Worm (Caenorhabditis elegans) whole organism, young adult: ENCODE measurements around the gene hot-6.

Experiments used
- B0261.1 ChIP-seq: sonication (generic microtip); optimal IDR thresholded peaks from 2 replicates; lab custom pipeline; 2016; ENCODE audit warnings: mild to moderate bottlenecking, missing genetic modification characterization, moderate library complexity, missing compliant biosample characterization
- C17E4.6 ChIP-seq: fragments of 200-800 bp; sonication (Bioruptor generic); IDR thresholded peaks from 2 replicates; pipeline ENCODE4 v1.3.6; 2022; ENCODE audit warnings: missing genetic modification reagents, missing genetic modification characterization, missing compliant biosample characterization
- F57A8.1 ChIP-seq: fragments of 200-800 bp; sonication (Bioruptor generic); optimal IDR thresholded peaks from 2 replicates; lab custom pipeline; 2018; ENCODE audit warnings: mild to moderate bottlenecking, missing genetic modification characterization, moderate library complexity, missing compliant biosample characterization
- K12H6.12 ChIP-seq: fragments of 200-800 bp; sonication (Bioruptor generic); optimal IDR thresholded peaks from 2 replicates; lab custom pipeline; 2018; ENCODE audit warnings: mild to moderate bottlenecking, missing genetic modification characterization, missing compliant biosample characterization
- T26A5.8 ChIP-seq: sonication (generic microtip); optimal IDR thresholded peaks from 2 replicates; lab custom pipeline; 2016; ENCODE audit warnings: missing genetic modification characterization, missing compliant biosample characterization
- Y53F4B.3 ChIP-seq: fragments of 200-800 bp; sonication (Bioruptor generic); IDR thresholded peaks from 2 replicates; pipeline ENCODE4 v1.3.6; 2022; ENCODE audit warnings: missing genetic modification reagents, missing genetic modification characterization, missing compliant biosample characterization
- Y79H2A.3 ChIP-seq: fragments of 200-800 bp; sonication (Bioruptor generic); conservative IDR thresholded peaks from 2 replicates; pipeline ENCODE4 v1.3.6; 2022; ENCODE audit warnings: missing genetic modification reagents, missing genetic modification characterization, missing compliant biosample characterization
- ZK185.1 ChIP-seq: sonication (generic microtip); optimal IDR thresholded peaks from 2 replicates; lab custom pipeline; 2016; ENCODE audit warnings: mild to moderate bottlenecking, missing genetic modification characterization, missing compliant biosample characterization; ENCODE audit not compliant: poor library complexity, severe bottlenecking
- ama-1 ChIP-seq, 3 experiments: fragments of 150-350 bp in 1 of 3; sonication (generic microtip) in 2 of 3; optimal IDR thresholded peaks; 2 replicates each; lab custom pipeline; 2014 to 2018; ENCODE audit warnings: missing biosample characterization in 2 of 3, missing genetic modification characterization in 2 of 3, missing genetic modification reagents in 2 of 3
- attf-3 ChIP-seq: fragments of 200-800 bp; sonication (Bioruptor generic); conservative IDR thresholded peaks from 2 replicates; pipeline ENCODE4 v1.3.6; 2022; ENCODE audit warnings: missing genetic modification reagents, missing genetic modification characterization, missing compliant biosample characterization
- attf-6 ChIP-seq: fragments of 200-800 bp; sonication (Bioruptor generic); IDR thresholded peaks from 2 replicates; pipeline ENCODE4 v1.3.6; 2022; ENCODE audit warnings: missing genetic modification reagents, missing genetic modification characterization, missing compliant biosample characterization
- bed-2 ChIP-seq: fragments of 200-800 bp; sonication (Bioruptor generic); IDR thresholded peaks from 2 replicates; pipeline ENCODE4 v1.3.6; 2022; ENCODE audit warnings: missing genetic modification reagents, missing genetic modification characterization, missing compliant biosample characterization
- cebp-1 ChIP-seq, 2 experiments: fragments of 200-800 bp in 1 of 2; sonication (Bioruptor generic) in 1 of 2; sonication (generic microtip) in 1 of 2; IDR thresholded peaks in 1 of 2; optimal IDR thresholded peaks in 1 of 2; 2 replicates each; pipeline versions ENCODE4 v1.3.6 to Lab custom; 2017 to 2022; ENCODE audit warnings: missing compliant biosample characterization in 2 of 2, missing genetic modification characterization in 2 of 2, mild to moderate bottlenecking in 1 of 2, missing genetic modification reagents in 1 of 2, moderate library complexity in 1 of 2
- ceh-27 ChIP-seq: fragments of 200-800 bp; sonication (Bioruptor generic); optimal IDR thresholded peaks from 2 replicates; lab custom pipeline; 2018; ENCODE audit warnings: mild to moderate bottlenecking, missing genetic modification characterization, moderate library complexity, missing compliant biosample characterization
- ceh-40 ChIP-seq: fragments of 200-800 bp; sonication (Bioruptor generic); IDR thresholded peaks from 2 replicates; pipeline ENCODE4 v1.3.6; 2022; ENCODE audit warnings: missing genetic modification characterization, missing compliant biosample characterization
- ceh-91 ChIP-seq: fragments of 200-800 bp; sonication (Bioruptor generic); IDR thresholded peaks from 2 replicates; pipeline ENCODE4 v1.3.6; 2022; ENCODE audit warnings: missing genetic modification reagents, missing genetic modification characterization, missing compliant biosample characterization
- chd-7 ChIP-seq: sonication (generic microtip); optimal IDR thresholded peaks from 2 replicates; lab custom pipeline; 2016; ENCODE audit warnings: mild to moderate bottlenecking, missing genetic modification characterization, moderate library complexity, missing compliant biosample characterization
- efl-1 ChIP-seq: fragments of 150-350 bp; optimal IDR thresholded peaks from 2 replicates; lab custom pipeline; 2014; ENCODE audit warnings: missing biosample characterization, missing genetic modification reagents, missing genetic modification characterization
- hmg-20 ChIP-seq: fragments of 200-800 bp; sonication (Bioruptor generic); IDR thresholded peaks from 2 replicates; pipeline ENCODE4 v1.3.6; 2022; ENCODE audit warnings: missing genetic modification reagents, missing genetic modification characterization, missing compliant biosample characterization
- let-607 ChIP-seq, 2 experiments: fragments of 200-800 bp in 1 of 2; sonication (Bioruptor generic) in 1 of 2; sonication (generic microtip) in 1 of 2; optimal IDR thresholded peaks; 2 replicates each; lab custom pipeline; 2016 to 2018; ENCODE audit warnings: mild to moderate bottlenecking in 2 of 2, missing compliant biosample characterization in 2 of 2, missing genetic modification characterization in 2 of 2, moderate library complexity in 2 of 2, missing genotype in 1 of 2
- lin-35 ChIP-seq, 3 experiments: fragments of 150-350 bp in 2 of 3; sonication (generic microtip) in 1 of 3; optimal IDR thresholded peaks; 2 replicates each; lab custom pipeline; 2014 to 2018; ENCODE audit warnings: missing biosample characterization in 3 of 3, missing genetic modification characterization in 3 of 3, missing genetic modification reagents in 3 of 3
- lin-40 ChIP-seq: sonication (generic microtip); optimal IDR thresholded peaks from 2 replicates; lab custom pipeline; 2016; ENCODE audit warnings: missing genetic modification characterization, mild to moderate bottlenecking, missing compliant biosample characterization, missing genotype, missing genetic modification reagents
- lin-54 ChIP-seq: fragments of 200-800 bp; sonication (Bioruptor generic); optimal IDR thresholded peaks from 2 replicates; lab custom pipeline; 2018; ENCODE audit warnings: mild to moderate bottlenecking, missing genetic modification characterization, missing compliant biosample characterization
- lir-1 ChIP-seq: fragments of 200-800 bp; sonication (Bioruptor generic); conservative IDR thresholded peaks from 2 replicates; pipeline ENCODE4 v1.3.6; 2022; ENCODE audit warnings: missing genetic modification reagents, missing genetic modification characterization, missing compliant biosample characterization
- lsy-27 ChIP-seq: sonication (generic microtip); optimal IDR thresholded peaks from 2 replicates; lab custom pipeline; 2017; ENCODE audit warnings: missing genetic modification characterization, mild to moderate bottlenecking, missing compliant biosample characterization, antibody characterized with exemption, missing genotype, borderline replicate concordance; ENCODE audit not compliant: insufficient read depth
- madf-3 ChIP-seq: fragments of 200-800 bp; sonication (Bioruptor generic); IDR thresholded peaks from 2 replicates; pipeline ENCODE4 v1.3.6; 2022; ENCODE audit warnings: missing genetic modification reagents, missing genetic modification characterization, missing compliant biosample characterization
- madf-8 ChIP-seq: fragments of 200-800 bp; sonication (Bioruptor generic); conservative IDR thresholded peaks from 2 replicates; pipeline ENCODE4 v1.3.6; 2022; ENCODE audit warnings: missing genetic modification reagents, missing genetic modification characterization, missing compliant biosample characterization
- mel-28 ChIP-seq: sonication (generic microtip); optimal IDR thresholded peaks from 2 replicates; lab custom pipeline; 2016; ENCODE audit warnings: borderline replicate concordance, mild to moderate bottlenecking, missing genetic modification characterization, missing compliant biosample characterization
- mxl-1 ChIP-seq: sonication (generic microtip); optimal IDR thresholded peaks from 2 replicates; lab custom pipeline; 2016; ENCODE audit warnings: missing genetic modification characterization, missing compliant biosample characterization
- nfyb-1 ChIP-seq: fragments of 200-800 bp; sonication (Bioruptor generic); IDR thresholded peaks from 2 replicates; pipeline ENCODE4 v1.3.6; 2022; ENCODE audit warnings: missing genetic modification reagents, missing genetic modification characterization, missing compliant biosample characterization
- nhr-120 ChIP-seq: fragments of 200-800 bp; sonication (Bioruptor generic); IDR thresholded peaks from 2 replicates; pipeline ENCODE4 v1.3.6; 2022; ENCODE audit warnings: missing genetic modification characterization, missing compliant biosample characterization
- rcor-1 ChIP-seq: fragments of 200-800 bp; sonication (Bioruptor generic); IDR thresholded peaks from 2 replicates; pipeline ENCODE4 v1.3.6; 2022; ENCODE audit warnings: missing genetic modification reagents, missing genetic modification characterization, missing compliant biosample characterization
- sdz-38 ChIP-seq: sonication (generic microtip); optimal IDR thresholded peaks from 2 replicates; lab custom pipeline; 2016; ENCODE audit warnings: missing genotype, missing genetic modification characterization, missing compliant biosample characterization
- sea-2 ChIP-seq: fragments of 200-800 bp; sonication (Bioruptor generic); IDR thresholded peaks from 2 replicates; pipeline ENCODE4 v1.3.6; 2022; ENCODE audit warnings: missing genetic modification characterization, missing compliant biosample characterization
- snpc-1.1 ChIP-seq: sonication (generic microtip); optimal IDR thresholded peaks from 2 replicates; lab custom pipeline; 2017; ENCODE audit warnings: missing genetic modification characterization, mild to moderate bottlenecking, missing compliant biosample characterization, antibody characterized with exemption, moderate library complexity, missing genotype, missing genetic modification reagents; ENCODE audit not compliant: insufficient read depth
- unc-130 ChIP-seq: sonication (generic microtip); optimal IDR thresholded peaks from 2 replicates; lab custom pipeline; 2016; ENCODE audit warnings: missing genetic modification reagents, missing genetic modification characterization, missing compliant biosample characterization
- ztf-26 ChIP-seq: sonication (generic microtip); optimal IDR thresholded peaks from 2 replicates; lab custom pipeline; 2017; ENCODE audit warnings: missing genetic modification characterization, missing compliant biosample characterization
- ztf-28 ChIP-seq: fragments of 200-800 bp; sonication (Bioruptor generic); IDR thresholded peaks from 2 replicates; pipeline ENCODE4 v1.3.6; 2022; ENCODE audit warnings: missing genetic modification reagents, missing genetic modification characterization, missing compliant biosample characterization

hot-6 gene

ce11 chrV:11039379-11039954 lies 16.7 kb upstream of the hot-6 start, which contains the start of gene pak-2 (continued):
- TF ChIP-seq let-607 (tag; optimal IDR thresholded peaks at IDR 0.05; lab: Kevin White, UChicago) (peak in 1 of 2 experiments; percentile 3), F57A8.1 (GFP tag; lab: Kevin White, UChicago) (no peak), efl-1 (GFP tag; lab: Kevin White, UChicago) (peak; percentile 12), B0261.1 (tag; lab: Kevin White, UChicago) (peak; percentile 1), sdz-38 (no peak), T26A5.8 (tag; lab: Kevin White, UChicago) (no peak), madf-3 (GFP tag; lab: Robert Waterston, UW) (no peak), attf-3 (peak; percentile 51; the same call in 1 of the 2 replicates)

DNA sequence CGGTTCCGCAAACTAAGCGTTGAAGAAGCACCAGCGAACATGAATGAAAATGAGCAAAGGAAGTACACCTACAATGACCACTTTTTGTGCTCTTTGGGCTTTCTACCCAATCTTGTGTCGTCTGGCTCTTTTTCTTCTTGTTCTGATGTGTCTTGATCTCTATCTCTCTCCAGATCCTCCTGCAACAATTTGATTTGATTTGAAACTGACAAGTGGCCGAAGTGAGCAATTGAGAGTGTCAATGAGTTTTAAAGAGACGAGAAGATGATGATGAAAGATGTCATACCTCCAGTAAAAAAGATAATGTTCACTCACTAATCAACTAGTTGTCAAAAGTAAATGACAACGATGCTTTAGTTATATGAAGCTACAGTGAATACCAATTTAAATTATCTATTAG lies 12.0 kb upstream of the hot-6 start, which contains the start of gene pptr-2:
TSS of gene pptr-2 (minus strand) at position 184 of the 400 bp plus-strand sequence.
- TF ChIP-seq madf-3 (GFP tag; lab: Robert Waterston, UW), result no peak

DNA sequence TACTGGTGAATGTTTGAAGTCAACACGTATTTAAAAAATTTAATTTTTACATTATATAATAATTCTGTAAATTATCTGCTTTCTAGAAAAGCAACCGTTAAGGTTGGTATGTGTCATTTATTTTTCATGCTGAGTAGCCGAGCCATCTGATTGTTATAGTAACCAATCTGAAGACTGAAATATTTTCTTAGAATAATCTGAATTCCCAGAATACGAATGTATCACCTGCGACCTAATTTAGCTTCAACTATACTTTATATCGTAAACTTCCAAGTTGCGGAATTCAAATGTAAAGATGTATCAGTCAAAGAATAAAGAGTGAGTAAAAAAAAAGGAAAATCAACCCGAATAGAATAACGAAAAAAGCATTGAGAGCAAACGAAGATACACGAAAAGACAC lies 10.5 kb upstream of the hot-6 start:
- TF ChIP-seq bed-2 (GFP tag; lab: Robert Waterston, UW) (no peak), efl-1 (GFP tag; lab: Kevin White, UChicago) (no peak), chd-7 (tag; lab: Kevin White, UChicago) (no peak), rcor-1 (no peak), madf-8 (no peak), lin-35 (GFP tag; optimal IDR thresholded peaks at IDR 0.05; lab: Kevin White, UChicago) (no peak), attf-6 (GFP tag; lab: Robert Waterston, UW) (no peak), Y79H2A.3 (GFP tag; lab: Robert Waterston, UW) (no peak), nfyb-1 (GFP tag; lab: Robert Waterston, UW) (no peak), ztf-26 (no peak), ZK185.1 (tag; lab: Kevin White, UChicago) (no peak), nhr-120 (GFP tag; lab: Robert Waterston, UW) (no peak), snpc-1.1 (tag; lab: Kevin White, UChicago) (no peak), sea-2 (GFP tag; lab: Robert Waterston, UW) (no peak), mel-28 (tag; lab: Kevin White, UChicago) (no peak), mxl-1 (tag; lab: Kevin White, UChicago) (no peak), ceh-91 (GFP tag; lab: Robert Waterston, UW) (no peak)
- TF ChIP-seq, all 124 proteins: peak for 0

ce11 chrV:11030675-11031074 lies 7.9 kb upstream of the hot-6 start:
- no peak for TF ChIP-seq lir-1 (GFP tag; lab: Robert Waterston, UW)
- no peak for TF ChIP-seq Y53F4B.3 (GFP tag; lab: Robert Waterston, UW)
- no peak for TF ChIP-seq lsy-27
- no peak for TF ChIP-seq sea-2 (GFP tag; lab: Robert Waterston, UW)

ce11 chrV:11029309-11029708 lies 6.6 kb upstream of the hot-6 start:
- TF ChIP-seq rcor-1 (peak; percentile 34; the same call in 1 of the 2 replicates), ama-1 (optimal IDR thresholded peaks at IDR 0.05; lab: Kevin White, UChicago) (no peak), ama-1 (GFP tag; optimal IDR thresholded peaks at IDR 0.05; lab: Kevin White, UChicago) (no peak), K12H6.12 (peak; percentile 58), madf-8 (peak; percentile 51), ceh-40 (GFP tag; lab: Robert Waterston, UW) (0 out of 2 replicates have a peak, but pooled peaks have one; percentile 72), C17E4.6 (0 out of 2 replicates have a peak, but pooled peaks have one; percentile 14), ztf-28 (GFP tag; lab: Robert Waterston, UW) (no peak; the same call in 1 of the 2 replicates), ZK185.1 (tag; lab: Kevin White, UChicago) (peak; percentile 83), cebp-1 (GFP tag; IDR thresholded peaks at IDR 0.05; lab: Robert Waterston, UW) (no peak), cebp-1 (tag; optimal IDR thresholded peaks at IDR 0.05; lab: Kevin White, UChicago) (peak; percentile 23), ceh-91 (GFP tag; lab: Robert Waterston, UW) (0 out of 2 replicates have a peak, but pooled peaks have one; percentile 27), hmg-20 (0 out of 2 replicates have a peak, but pooled peaks have one; percentile 49), bed-2 (GFP tag; lab: Robert Waterston, UW) (0 out of 2 replicates have a peak, but pooled peaks have one; percentile 57), lir-1 (GFP tag; lab: Robert Waterston, UW) (peak; percentile 50; the same call in 1 of the 2 replicates), lin-54 (GFP tag; lab: Kevin White, UChicago) (peak; percentile 92), lin-40 (tag; lab: Kevin White, UChicago) (peak; percentile 30), ceh-27 (peak; percentile 56), unc-130 (GFP tag; lab: Kevin White, UChicago) (peak; percentile 44)
